Fruit fly (Drosophila melanogaster) whole organism, wandering third instar larva: ENCODE measurements around the gene Charon.
A peak's percentile ranks its signal among the peaks of the same experiment; 100 is the strongest.

ENCODE experiments used
- CG32264 ChIP-seq: fragments of 200-800 bp; sonication (Bioruptor generic); optimal IDR thresholded peaks from 2 replicates; lab custom pipeline; 2016; ENCODE audit warnings: missing biosample characterization, missing genetic modification characterization
- CG9705 ChIP-seq: fragments of 200-800 bp; sonication (Bioruptor generic); optimal IDR thresholded peaks from 2 replicates; lab custom pipeline; 2018; ENCODE audit warnings: missing biosample characterization, mild to moderate bottlenecking, missing genetic modification characterization
- GATAd ChIP-seq: sonication (Bioruptor generic); optimal IDR thresholded peaks from 2 replicates; lab custom pipeline; 2016; ENCODE audit warnings: missing biosample characterization, missing genetic modification characterization
- HLH106 ChIP-seq: fragments of 200-800 bp; optimal IDR thresholded peaks from 3 replicates; lab custom pipeline; 2019; ENCODE audit warnings: missing biosample characterization, mild to moderate bottlenecking, missing genetic modification characterization, moderate library complexity
- Hnf4 ChIP-seq: fragments of 200-800 bp; sonication (Bioruptor generic); optimal IDR thresholded peaks from 2 replicates; lab custom pipeline; 2016; ENCODE audit warnings: missing biosample characterization, mild to moderate bottlenecking, missing genetic modification characterization
- Hr78 ChIP-seq: fragments of >200 bp; optimal IDR thresholded peaks from 2 replicates; lab custom pipeline; 2017; ENCODE audit warnings: missing biosample characterization, missing genetic modification characterization
- Hr83 ChIP-seq: fragments of 200-300 bp; sonication (Bioruptor generic); optimal IDR thresholded peaks from 2 replicates; lab custom pipeline; 2016; ENCODE audit warnings: missing biosample characterization, mild to moderate bottlenecking, missing genetic modification characterization, moderate library complexity; ENCODE audit not compliant: poor library complexity, severe bottlenecking
- Myc ChIP-seq: fragments of >200 bp; optimal IDR thresholded peaks from 2 replicates; lab custom pipeline; 2017
- N ChIP-seq: fragments of >200 bp; optimal IDR thresholded peaks from 2 replicates; lab custom pipeline; 2018; ENCODE audit warnings: missing biosample characterization, missing external identifiers, missing genetic modification characterization
- OdsH ChIP-seq: fragments of 200-800 bp; sonication (Bioruptor generic); optimal IDR thresholded peaks from 2 replicates; lab custom pipeline; 2016; ENCODE audit warnings: missing biosample characterization, mild to moderate bottlenecking, missing genetic modification characterization
- Rel ChIP-seq, 2 experiments: fragments of 200-800 bp; sonication (Bioruptor generic) in 1 of 2; optimal IDR thresholded peaks; 2 replicates in 1 of 2; 3 replicates in 1 of 2; lab custom pipeline; 2016 to 2019; ENCODE audit warnings: mild to moderate bottlenecking in 2 of 2, missing biosample characterization in 2 of 2, missing genetic modification characterization in 2 of 2, moderate library complexity in 1 of 2
- Sp1 ChIP-seq: fragments of 200-800 bp; sonication (Bioruptor generic); optimal IDR thresholded peaks from 3 replicates; lab custom pipeline; 2019; ENCODE audit warnings: missing biosample characterization, mild to moderate bottlenecking, missing genetic modification characterization, moderate library complexity
- br ChIP-seq: fragments of 200-800 bp; sonication (Bioruptor generic); optimal IDR thresholded peaks from 2 replicates; lab custom pipeline; 2016; ENCODE audit warnings: missing biosample characterization, missing genetic modification characterization
- brk ChIP-seq: fragments of 200-800 bp; sonication (Bioruptor generic); optimal IDR thresholded peaks from 2 replicates; lab custom pipeline; 2016; ENCODE audit warnings: missing biosample characterization, mild to moderate bottlenecking, missing genetic modification characterization
- dl ChIP-seq, 2 experiments: fragments of 175-275, 200-275 bp in 1 of 2; fragments of 200-275 bp in 1 of 2; sonication (Bioruptor generic); optimal IDR thresholded peaks; lab custom pipeline; 2018; ENCODE audit warnings: mild to moderate bottlenecking in 2 of 2, missing biosample characterization in 2 of 2, missing genetic modification characterization in 2 of 2, moderate library complexity in 2 of 2; ENCODE audit not compliant: partially characterized antibody in 2 of 2, insufficient read depth in 1 of 2
- dmrt93B ChIP-seq: fragments of 200-800 bp; sonication (Bioruptor generic); optimal IDR thresholded peaks from 2 replicates; lab custom pipeline; 2018; ENCODE audit warnings: missing biosample characterization, mild to moderate bottlenecking, missing genetic modification characterization
- ey ChIP-seq: fragments of 200-800 bp; sonication (Bioruptor generic); optimal IDR thresholded peaks from 2 replicates; lab custom pipeline; 2016; ENCODE audit warnings: missing biosample characterization, missing genetic modification characterization
- foxo ChIP-seq, 2 experiments: fragments of 200-800 bp; sonication (Bioruptor generic); optimal IDR thresholded peaks; 2 replicates in 1 of 2; 3 replicates in 1 of 2; lab custom pipeline; 2016 to 2017; ENCODE audit warnings: missing biosample characterization in 2 of 2, missing genetic modification characterization in 2 of 2
- fru ChIP-seq: fragments of 200-800 bp; sonication (Bioruptor generic); optimal IDR thresholded peaks from 3 replicates; lab custom pipeline; 2016; ENCODE audit warnings: missing biosample characterization, mild to moderate bottlenecking, missing genetic modification characterization
- h ChIP-seq: fragments of 200-800 bp; sonication (Bioruptor generic); optimal IDR thresholded peaks from 3 replicates; lab custom pipeline; 2016; ENCODE audit warnings: missing biosample characterization, mild to moderate bottlenecking, missing genetic modification characterization
- jim ChIP-seq: fragments of 175-275, 200-325 bp; sonication (Bioruptor generic); optimal IDR thresholded peaks from 2 replicates; lab custom pipeline; 2016; ENCODE audit warnings: missing biosample characterization, mild to moderate bottlenecking, missing genetic modification characterization
- lola ChIP-seq: fragments of >200 bp; optimal IDR thresholded peaks from 2 replicates; lab custom pipeline; 2017; ENCODE audit warnings: missing biosample characterization, missing genetic modification characterization
- pan ChIP-seq: fragments of >200 bp; optimal IDR thresholded peaks from 2 replicates; lab custom pipeline; 2017
- psq ChIP-seq: fragments of 200-800 bp; sonication (Bioruptor generic); optimal IDR thresholded peaks from 3 replicates; lab custom pipeline; 2017; ENCODE audit warnings: missing biosample characterization, mild to moderate bottlenecking, missing genetic modification characterization, moderate library complexity
- rgr ChIP-seq: fragments of 200-800 bp; sonication (Bioruptor generic); optimal IDR thresholded peaks from 3 replicates; lab custom pipeline; 2016; ENCODE audit warnings: missing biosample characterization, mild to moderate bottlenecking, missing genetic modification characterization
- sage ChIP-seq: fragments of 200-800 bp; sonication (Bioruptor generic); optimal IDR thresholded peaks from 2 replicates; lab custom pipeline; 2016; ENCODE audit warnings: missing biosample characterization, mild to moderate bottlenecking, missing genetic modification characterization
- sv ChIP-seq: fragments of 200-800 bp; sonication (Bioruptor generic); optimal IDR thresholded peaks from 3 replicates; lab custom pipeline; 2016; ENCODE audit warnings: missing biosample characterization, missing genetic modification characterization
- tai ChIP-seq: sonication (Bioruptor generic); optimal IDR thresholded peaks from 2 replicates; lab custom pipeline; 2016; ENCODE audit warnings: missing biosample characterization, missing genetic modification characterization
- usp ChIP-seq: fragments of >200 bp; optimal IDR thresholded peaks from 2 replicates; lab custom pipeline; 2017; ENCODE audit warnings: missing biosample characterization, missing genetic modification characterization
- woc ChIP-seq: sonication (Bioruptor generic); optimal IDR thresholded peaks from 2 replicates; lab custom pipeline; 2016; ENCODE audit warnings: missing biosample characterization, mild to moderate bottlenecking, missing genetic modification characterization

Gene Charon

dm6 chr2L:1177522-1177921 lies 4.9 kb upstream of the Charon start, which contains the start of gene CG4896:
TSS of gene CG4896 (plus strand) at chr2L:1177690.
- no peak for TF ChIP-seq Rel (GFP tag; optimal IDR thresholded peaks at IDR 0.05; lab: Kevin White, UChicago)
- peak; percentile 86 for TF ChIP-seq Rel (tag; optimal IDR thresholded peaks at IDR 0.05; lab: Kevin White, UChicago)
- no peak for TF ChIP-seq dmrt93B (GFP tag; lab: Kevin White, UChicago)
- TF ChIP-seq Hr83 (GFP tag; lab: Kevin White, UChicago) = peak; percentile 36
- TF ChIP-seq, all 38 proteins: peak for 2

- TF ChIP-seq sv (peak; percentile 75), pan (lab: Kevin White, UChicago) (no peak), HLH106 (tag; lab: Kevin White, UChicago) (peak; percentile 81), foxo (GFP tag; optimal IDR thresholded peaks at IDR 0.05; lab: Kevin White, UChicago) (peak; percentile 18 to 76), OdsH (GFP tag; lab: Kevin White, UChicago) (peak; percentile 73), lola (GFP tag; lab: Kevin White, UChicago) (no peak), Myc (lab: Kevin White, UChicago) (peak; percentile 63), Hr78 (GFP tag; lab: Kevin White, UChicago) (no peak), jim (no peak), ey (peak; percentile 67), fru (GFP tag; lab: Kevin White, UChicago) (no peak), br (GFP tag; lab: Kevin White, UChicago) (peak; percentile 76), N (GFP tag; lab: Kevin White, UChicago) (no peak), woc (GFP tag; lab: Kevin White, UChicago) (peak; percentile 58), CG9705 (peak; percentile 63), brk (GFP tag; lab: Kevin White, UChicago) (no peak), Hnf4 (no peak), rgr (GFP tag; lab: Kevin White, UChicago) (peak; percentile 80), Sp1 (GFP tag; lab: Kevin White, UChicago) (peak; percentile 78), GATAd (GFP tag; lab: Kevin White, UChicago) (no peak), psq (GFP tag; lab: Kevin White, UChicago) (peak; percentile 69), dl (GFP tag; optimal IDR thresholded peaks at IDR 0.05; lab: Kevin White, UChicago; ENCODE audit: insufficient read depth in 1 of 2, partially characterized antibody in 2 of 2) (no peak), Hr83 (GFP tag; lab: Kevin White, UChicago) (peak; percentile 61), h (GFP tag; lab: Kevin White, UChicago) (peak; percentile 84), dmrt93B (GFP tag; lab: Kevin White, UChicago) (peak; percentile 63), CG32264 (GFP tag; lab: Kevin White, UChicago) (no peak), tai (GFP tag; lab: Kevin White, UChicago) (no peak), Rel (GFP tag; optimal IDR thresholded peaks at IDR 0.05; lab: Kevin White, UChicago) (no peak), Rel (tag; optimal IDR thresholded peaks at IDR 0.05; lab: Kevin White, UChicago) (peak; percentile 97)
Observed at dm6 chr2L:1169867-1170415, 2.7 kb downstream of the Charon start, which contains the start of the genes CG31922 and Plap. TSS of gene CG31922 (plus strand) at chr2L:1170181. TSS of gene Plap (minus strand) at chr2L:1170365.

DNA sequence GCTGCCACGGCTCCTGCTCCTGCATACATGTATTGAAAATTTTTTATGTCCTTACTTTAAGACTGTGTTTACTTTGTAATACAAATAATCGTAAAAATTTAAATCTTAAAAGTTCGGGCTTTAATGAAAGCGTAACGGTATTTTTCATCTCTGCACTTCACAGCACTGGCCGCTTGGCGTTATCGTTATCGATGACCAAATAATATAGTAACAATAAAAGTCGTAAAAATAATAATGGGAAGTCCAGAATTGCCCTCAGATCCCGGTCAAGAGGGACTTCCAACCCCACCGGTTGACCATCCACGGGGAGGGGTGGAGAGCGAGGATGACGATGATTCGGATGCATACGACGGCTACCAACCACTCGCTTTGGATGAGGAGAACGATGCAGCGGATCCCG lies 6.3 kb downstream of the Charon start, which contains the start of gene CG14341:
Gene CG14341 (plus strand): TSS at position 181 of the 400 bp plus-strand sequence.
- no peak for TF ChIP-seq brk (GFP tag; lab: Kevin White, UChicago)
- TF ChIP-seq Rel (GFP tag; optimal IDR thresholded peaks at IDR 0.05; lab: Kevin White, UChicago) = no peak
- peak; percentile 97 for TF ChIP-seq Rel (tag; optimal IDR thresholded peaks at IDR 0.05; lab: Kevin White, UChicago)
- no peak for TF ChIP-seq psq (GFP tag; lab: Kevin White, UChicago)

- no peak for TF ChIP-seq tai (GFP tag; lab: Kevin White, UChicago)
- no peak for TF ChIP-seq sage (GFP tag; lab: Kevin White, UChicago)
- TF ChIP-seq Myc (lab: Kevin White, UChicago) = peak; percentile 54
- TF ChIP-seq Rel (GFP tag; optimal IDR thresholded peaks at IDR 0.05; lab: Kevin White, UChicago) = no peak
- peak; percentile 48 for TF ChIP-seq Rel (tag; optimal IDR thresholded peaks at IDR 0.05; lab: Kevin White, UChicago)
- no peak for TF ChIP-seq usp
Observed at dm6 chr2L:1164294-1164693, 8.3 kb downstream of the Charon start, which contains the start of gene IntS14. TSS of gene IntS14 (plus strand) at chr2L:1164443.
